Worm (Caenorhabditis elegans): ENCODE data around the gene ZK632.9.

ce11 chrIII:9822942-9823341, 2.3 kb downstream of the ZK632.9 start, which contains the start of gene arl-5:
- TF ChIP-seq madf-10 (tag; optimal IDR thresholded peaks at IDR 0.05) (no peak), lsy-27 (tag; optimal IDR thresholded peaks at IDR 0.05; ENCODE audit: borderline replicate concordance, insufficient read depth) (no peak), akir-1 (GFP tag; optimal IDR thresholded peaks at IDR 0.05) (no peak), Y56A3A.18 (GFP tag; IDR thresholded peaks at IDR 0.05) (no peak), snpc-1.1 (tag; optimal IDR thresholded peaks at IDR 0.05; ENCODE audit: insufficient read depth) (no peak), madf-3 (GFP tag; IDR thresholded peaks at IDR 0.05) (no peak), snpc-4 (GFP tag; optimal IDR thresholded peaks at IDR 0.05) (no peak), snpc-4 (tag; optimal IDR thresholded peaks at IDR 0.05) (no peak)

Data from whole organism, young adult.